Worm (Caenorhabditis elegans): ENCODE results near the gene mfsd-13.2.

mfsd-13.2 gene

ce11 chrII:7183493-7184272, 18.0 kb upstream of the mfsd-13.2 start, which contains the start of gene pdl-1 (continued):
- TF ChIP-seq Y95B8A.8 (GFP tag; IDR thresholded peaks at IDR 0.05) (peak; percentile 62; the same call in 1 of the 2 replicates), aptf-3 (GFP tag; IDR thresholded peaks at IDR 0.05) (0 out of 2 replicates have a peak, but pooled peaks have one; percentile 71), F10E7.11 (tag; optimal IDR thresholded peaks at IDR 0.05) (peak; percentile 65), ets-4 (GFP tag; optimal IDR thresholded peaks at IDR 0.05) (peak; percentile 62), ekl-4 (GFP tag; IDR thresholded peaks at IDR 0.05) (peak; percentile 88), K12H6.12 (tag; optimal IDR thresholded peaks at IDR 0.05) (peak; percentile 77), him-1 (tag; optimal IDR thresholded peaks at IDR 0.05) (peak; percentile 97), T26A5.8 (tag; optimal IDR thresholded peaks at IDR 0.05) (peak; percentile 79), Y56A3A.18 (GFP tag; IDR thresholded peaks at IDR 0.05) (peak; percentile 91), T07F8.4 (tag; optimal IDR thresholded peaks at IDR 0.05) (peak; percentile 86), ZK185.1 (tag; optimal IDR thresholded peaks at IDR 0.05; ENCODE audit: poor library complexity, severe bottlenecking) (peak; percentile 94), lag-1 (GFP tag; IDR thresholded peaks at IDR 0.05) (no peak), lin-26 (GFP tag; IDR thresholded peaks at IDR 0.05) (peak; percentile 96), C06A6.2 (GFP tag; conservative IDR thresholded peaks at IDR 0.05) (0 out of 2 replicates have a peak, but pooled peaks have one; percentile 43), ztf-25 (GFP tag; IDR thresholded peaks at IDR 0.05) (peak; percentile 84; the same call in 1 of the 2 replicates), dox-1 (GFP tag; IDR thresholded peaks at IDR 0.05) (peak; percentile 92), tbp1 (GFP tag; optimal IDR thresholded peaks at IDR 0.05) (peak; percentile 96), nfya-1 (tag; optimal IDR thresholded peaks at IDR 0.05; ENCODE audit: borderline replicate concordance, insufficient read depth) (no peak), chd-7 (tag; optimal IDR thresholded peaks at IDR 0.05) (peak; percentile 86), efl-1 (GFP tag; optimal IDR thresholded peaks at IDR 0.05) (no peak), nhr-80 (tag; optimal IDR thresholded peaks at IDR 0.05) (peak; percentile 46), Y53G8AR.9 (GFP tag; conservative IDR thresholded peaks at IDR 0.05) (peak; percentile 58; the same call in 1 of the 2 replicates), egl-18 (GFP tag; IDR thresholded peaks at IDR 0.05) (0 out of 2 replicates have a peak, but pooled peaks have one; percentile 46), ztf-28 (GFP tag; IDR thresholded peaks at IDR 0.05) (peak; percentile 64; the same call in 1 of the 2 replicates), F39B2.1 (GFP tag; IDR thresholded peaks at IDR 0.05) (no peak), xnd-1 (tag; optimal IDR thresholded peaks at IDR 0.05) (no peak), bed-1 (GFP tag; IDR thresholded peaks at IDR 0.05) (peak; percentile 94), snpc-3.4 (tag; optimal IDR thresholded peaks at IDR 0.05) (peak; percentile 87), zfh-2 (GFP tag; conservative IDR thresholded peaks at IDR 0.05) (no peak; the same call in 1 of the 2 replicates), repo-1 (tag; optimal IDR thresholded peaks at IDR 0.05) (peak; percentile 72), K11D2.4 (GFP tag; IDR thresholded peaks at IDR 0.05) (peak; percentile 71; the same call in 1 of the 2 replicates), ztf-6 (GFP tag; IDR thresholded peaks at IDR 0.05) (no peak), lsl-1 (GFP tag; optimal IDR thresholded peaks at IDR 0.05) (peak; percentile 60), ceh-100 (GFP tag; IDR thresholded peaks at IDR 0.05) (peak; percentile 77), rec-8 (tag; optimal IDR thresholded peaks at IDR 0.05) (peak; percentile 84 to 97), attf-3 (GFP tag; conservative IDR thresholded peaks at IDR 0.05) (peak; percentile 71), tlf-1 (GFP tag; optimal IDR thresholded peaks at IDR 0.05) (peak; percentile 39), atf-7 (tag; optimal IDR thresholded peaks at IDR 0.05) (peak; percentile 85), madf-8 (GFP tag; conservative IDR thresholded peaks at IDR 0.05) (peak; percentile 48), B0019.2 (GFP tag; conservative IDR thresholded peaks at IDR 0.05) (0 out of 2 replicates have a peak, but pooled peaks have one; percentile 26), F37B4.10 (GFP tag; IDR thresholded peaks at IDR 0.05) (0 out of 2 replicates have a peak, but pooled peaks have one; percentile 23), attf-5 (GFP tag; optimal IDR thresholded peaks at IDR 0.05) (peak; percentile 82), nhr-179 (tag; optimal IDR thresholded peaks at IDR 0.05) (peak; percentile 77), mes-4 (tag; optimal IDR thresholded peaks at IDR 0.05) (peak; percentile 91), ama-1 (optimal IDR thresholded peaks at IDR 0.05) (no peak), ama-1 (GFP tag; optimal IDR thresholded peaks at IDR 0.05) (peak; percentile 87 to 93), hmg-20 (GFP tag; IDR thresholded peaks at IDR 0.05) (peak; percentile 77)
